Fruit fly (Drosophila melanogaster) whole organism, embryonic: ENCODE measurements around the gene lap.

Source experiments
- Awh ChIP-seq: fragments of 200-800 bp; sonication (Bioruptor generic); IDR thresholded peaks from 2 replicates; pipeline ENCODE4, ENCODE4 v1.3.6; 2022; ENCODE audit warnings: missing biosample characterization, missing genetic modification characterization
- Bdp1 ChIP-seq: fragments of 200-800 bp; sonication (Bioruptor generic); optimal IDR thresholded peaks from 3 replicates; lab custom pipeline; 2016; ENCODE audit warnings: missing biosample characterization, missing genetic modification characterization
- Bgb ChIP-seq: fragments of 200-800 bp; sonication (Bioruptor generic); IDR thresholded peaks from 2 replicates; pipeline ENCODE4 v1.3.6; 2022; ENCODE audit warnings: missing biosample characterization, missing genetic modification characterization; ENCODE audit not compliant: partially characterized antibody
- CG10366 ChIP-seq: fragments of 200-800 bp; sonication (Bioruptor generic); IDR thresholded peaks from 2 replicates; pipeline ENCODE4 v1.3.6; 2022; ENCODE audit warnings: missing biosample characterization, missing genetic modification characterization
- CG10543 ChIP-seq: fragments of 200-800 bp; sonication (Bioruptor generic); optimal IDR thresholded peaks from 3 replicates; lab custom pipeline; 2017; ENCODE audit warnings: missing biosample characterization, mild to moderate bottlenecking, missing genetic modification characterization, moderate library complexity
- CG10565 ChIP-seq: fragments of 200-800 bp; sonication (Bioruptor generic); optimal IDR thresholded peaks from 3 replicates; lab custom pipeline; 2016; ENCODE audit warnings: missing biosample characterization, mild to moderate bottlenecking, missing genetic modification characterization
- CG11504 ChIP-seq: fragments of 200-800 bp; sonication (Bioruptor generic); optimal IDR thresholded peaks from 3 replicates; lab custom pipeline; 2019; ENCODE audit warnings: missing biosample characterization, mild to moderate bottlenecking, missing genetic modification characterization, moderate library complexity
- CG11696 ChIP-seq: fragments of 200-800 bp; sonication (Bioruptor generic); IDR thresholded peaks from 2 replicates; pipeline ENCODE4 v1.3.6; 2022; ENCODE audit warnings: missing biosample characterization, missing genetic modification characterization
- CG13296 ChIP-seq: fragments of 200-800 bp; sonication (Bioruptor generic); optimal IDR thresholded peaks from 3 replicates; lab custom pipeline; 2018; ENCODE audit warnings: missing biosample characterization, mild to moderate bottlenecking, missing genetic modification characterization
- CG13894 ChIP-seq: fragments of 200-800 bp; sonication (Bioruptor generic); optimal IDR thresholded peaks from 3 replicates; lab custom pipeline; 2018; ENCODE audit warnings: missing biosample characterization, mild to moderate bottlenecking, missing genetic modification characterization, moderate library complexity
- CG1602 ChIP-seq: fragments of 200-800 bp; sonication (Bioruptor generic); optimal IDR thresholded peaks from 3 replicates; lab custom pipeline; 2016; ENCODE audit warnings: missing biosample characterization, missing genetic modification characterization
- CG17568 ChIP-seq: fragments of 200-800 bp; sonication (Bioruptor generic); optimal IDR thresholded peaks from 2 replicates; lab custom pipeline; 2018; ENCODE audit warnings: missing biosample characterization, mild to moderate bottlenecking, missing genetic modification characterization, moderate library complexity
- CG18011 ChIP-seq: fragments of 200-800 bp; sonication (Bioruptor generic); optimal IDR thresholded peaks from 2 replicates; lab custom pipeline; 2017; ENCODE audit warnings: missing biosample characterization, missing genetic modification characterization, mild to moderate bottlenecking, moderate library complexity, missing genotype
- CG31441 ChIP-seq: fragments of 200-800 bp; sonication (Bioruptor generic); IDR thresholded peaks from 2 replicates; pipeline ENCODE4 v1.3.6; 2022; ENCODE audit warnings: missing biosample characterization, missing genetic modification characterization
- CG32532 ChIP-seq: fragments of 200-800 bp; sonication (Bioruptor generic); IDR thresholded peaks from 2 replicates; pipeline ENCODE4 v1.3.6; 2022; ENCODE audit warnings: missing biosample characterization, missing genetic modification characterization
- CG33213 ChIP-seq: fragments of 200-800 bp; sonication (Bioruptor generic); optimal IDR thresholded peaks from 3 replicates; lab custom pipeline; 2016; ENCODE audit warnings: missing biosample characterization, missing genetic modification characterization
- CG34422 ChIP-seq: fragments of 200-800 bp; sonication (Bioruptor generic); IDR thresholded peaks from 3 replicates; pipeline ENCODE4 v1.3.6; 2022; ENCODE audit warnings: missing biosample characterization, missing genetic modification characterization
- CG7556 ChIP-seq: fragments of 200-800 bp; sonication (Bioruptor generic); optimal IDR thresholded peaks from 2 replicates; lab custom pipeline; 2017; ENCODE audit warnings: missing biosample characterization, mild to moderate bottlenecking, missing genetic modification characterization
- CG8290 ChIP-seq, 3 experiments: fragments of 200-800 bp; sonication (Bioruptor generic); optimal IDR thresholded peaks; 2 replicates each; lab custom pipeline; 2016 to 2019; ENCODE audit warnings: missing biosample characterization in 3 of 3, missing genetic modification characterization in 3 of 3, mild to moderate bottlenecking in 2 of 3, moderate library complexity in 1 of 3
- Drgx ChIP-seq: fragments of 200-800 bp; sonication (Bioruptor generic); IDR thresholded peaks from 2 replicates; pipeline ENCODE4 v1.3.6; 2022; ENCODE audit warnings: missing biosample characterization, missing genetic modification characterization
- HLH4C ChIP-seq: fragments of 200-800 bp; sonication (Bioruptor generic); IDR thresholded peaks from 3 replicates; pipeline ENCODE4 v1.3.6; 2022; ENCODE audit warnings: missing biosample characterization, missing genetic modification characterization; ENCODE audit not compliant: partially characterized antibody
- Hey ChIP-seq: fragments of 200-800 bp; sonication (Bioruptor generic); optimal IDR thresholded peaks from 3 replicates; lab custom pipeline; 2018; ENCODE audit warnings: missing biosample characterization, mild to moderate bottlenecking, missing genetic modification characterization
- MESR4 ChIP-seq: fragments of 200-800 bp; sonication (Bioruptor generic); optimal IDR thresholded peaks from 2 replicates; lab custom pipeline; 2018; ENCODE audit warnings: missing biosample characterization, mild to moderate bottlenecking, missing genetic modification characterization, moderate library complexity
- Oli ChIP-seq: fragments of 200-800 bp; sonication (Bioruptor generic); optimal IDR thresholded peaks from 2 replicates; lab custom pipeline; 2018; ENCODE audit warnings: missing biosample characterization, mild to moderate bottlenecking, missing genetic modification characterization, moderate library complexity
- Opbp ChIP-seq: fragments of 200-800 bp; sonication (Bioruptor generic); IDR thresholded peaks from 3 replicates; pipeline ENCODE4 v1.3.6; 2022; ENCODE audit warnings: missing biosample characterization, missing genetic modification characterization; ENCODE audit not compliant: partially characterized antibody
- Pdp1 ChIP-seq, 2 experiments: fragments of 200-800 bp; sonication (Bioruptor generic); optimal IDR thresholded peaks; 3 replicates each; lab custom pipeline; 2016; ENCODE audit warnings: missing biosample characterization in 2 of 2, missing genetic modification characterization in 2 of 2, mild to moderate bottlenecking in 1 of 2, moderate library complexity in 1 of 2
- Rfx ChIP-seq: fragments of 200-800 bp; sonication (Bioruptor generic); IDR thresholded peaks from 2 replicates; pipeline ENCODE4 v1.3.6; 2022; ENCODE audit warnings: missing biosample characterization, missing genetic modification characterization
- Stat92E ChIP-seq, 3 experiments: fragments of >200 bp in 2 of 3; fragments of 200-800 bp in 1 of 3; sonication (Bioruptor generic) in 1 of 3; optimal IDR thresholded peaks; 2 replicates each; lab custom pipeline; 2017 to 2019; ENCODE audit warnings: missing biosample characterization in 3 of 3, missing genetic modification characterization in 3 of 3, mild to moderate bottlenecking in 1 of 3, moderate library complexity in 1 of 3
- Trl ChIP-seq, 3 experiments: fragments of >200 bp in 2 of 3; fragments of 200-800 bp in 1 of 3; sonication (Bioruptor generic) in 1 of 3; optimal IDR thresholded peaks; 2 replicates in 1 of 3; 3 replicates in 2 of 3; lab custom pipeline; 2016 to 2017; ENCODE audit warnings: missing biosample characterization in 1 of 3, missing genetic modification characterization in 1 of 3
- amos ChIP-seq: fragments of 200-800 bp; sonication (Bioruptor generic); IDR thresholded peaks from 2 replicates; pipeline ENCODE4 v1.3.6; 2022; ENCODE audit warnings: missing biosample characterization, missing genetic modification characterization; ENCODE audit not compliant: partially characterized antibody
- az2 ChIP-seq: fragments of 200-800 bp; sonication (Bioruptor generic); optimal IDR thresholded peaks from 3 replicates; lab custom pipeline; 2016; ENCODE audit warnings: missing biosample characterization, missing genetic modification characterization
- bbx ChIP-seq: fragments of 200-800 bp; sonication (Bioruptor generic); IDR thresholded peaks from 2 replicates; pipeline ENCODE4 v1.3.6; 2022; ENCODE audit warnings: missing biosample characterization, missing genetic modification characterization; ENCODE audit not compliant: partially characterized antibody
- chinmo ChIP-seq: fragments of 200-800 bp; sonication (Bioruptor generic); IDR thresholded peaks from 4 replicates; pipeline ENCODE4 v1.3.6; 2022; ENCODE audit warnings: missing biosample characterization, missing genetic modification characterization; ENCODE audit not compliant: partially characterized antibody
- ci ChIP-seq: fragments of 200-800 bp; sonication (Bioruptor generic); IDR thresholded peaks from 3 replicates; pipeline ENCODE4 v1.3.6; 2022; ENCODE audit warnings: missing biosample characterization, missing genetic modification characterization
- dmrt99B ChIP-seq: fragments of 200-800 bp; sonication (Bioruptor generic); optimal IDR thresholded peaks from 2 replicates; lab custom pipeline; 2018; ENCODE audit warnings: missing biosample characterization, mild to moderate bottlenecking, missing genetic modification characterization, moderate library complexity
- dpn ChIP-seq, 2 experiments: fragments of 200-800 bp; sonication (Bioruptor generic); optimal IDR thresholded peaks; 3 replicates each; lab custom pipeline; 2016; ENCODE audit warnings: missing biosample characterization in 2 of 2, missing genetic modification characterization in 2 of 2
- ems ChIP-seq: fragments of 200-800 bp; sonication (Bioruptor generic); optimal IDR thresholded peaks from 3 replicates; lab custom pipeline; 2016; ENCODE audit warnings: missing biosample characterization, missing genetic modification characterization
- ham ChIP-seq: fragments of 200-800 bp; sonication (Bioruptor generic); IDR thresholded peaks from 2 replicates; pipeline ENCODE4 v1.3.6; 2022; ENCODE audit warnings: missing biosample characterization, missing genetic modification characterization
- her ChIP-seq: fragments of 200-800 bp; sonication (Bioruptor generic); optimal IDR thresholded peaks from 2 replicates; lab custom pipeline; 2016; ENCODE audit warnings: missing biosample characterization, missing genetic modification characterization
- odd ChIP-seq: fragments of 200-800 bp; sonication (Bioruptor generic); optimal IDR thresholded peaks from 2 replicates; lab custom pipeline; 2017; ENCODE audit warnings: missing biosample characterization, mild to moderate bottlenecking, missing genetic modification characterization
- ranshi ChIP-seq: fragments of 200-800 bp; sonication (Bioruptor generic); IDR thresholded peaks from 2 replicates; pipeline ENCODE4 v1.3.6; 2022; ENCODE audit warnings: missing biosample characterization, missing genetic modification characterization
- sd ChIP-seq: fragments of 200-800 bp; sonication (Bioruptor generic); optimal IDR thresholded peaks from 3 replicates; lab custom pipeline; 2018; ENCODE audit warnings: missing biosample characterization, mild to moderate bottlenecking, missing genetic modification characterization, moderate library complexity
- tgo ChIP-seq: fragments of 200-800 bp; sonication (Bioruptor generic); IDR thresholded peaks from 3 replicates; pipeline ENCODE4 v1.3.6; 2022; ENCODE audit warnings: missing biosample characterization, missing genetic modification characterization
- tll ChIP-seq, 2 experiments: fragments of 200-800 bp in 1 of 2; fragments of >200 bp in 1 of 2; sonication (Bioruptor generic) in 1 of 2; optimal IDR thresholded peaks; 2 replicates each; lab custom pipeline; 2017 to 2019; ENCODE audit warnings: missing biosample characterization in 2 of 2, missing genetic modification characterization in 2 of 2, mild to moderate bottlenecking in 1 of 2, moderate library complexity in 1 of 2
- vvl ChIP-seq: fragments of 200-800 bp; sonication (Bioruptor generic); IDR thresholded peaks from 2 replicates; pipeline ENCODE4 v1.3.6; 2022; ENCODE audit warnings: missing biosample characterization, missing genetic modification characterization
- yki ChIP-seq: fragments of >200 bp; optimal IDR thresholded peaks from 3 replicates; lab custom pipeline; 2018

lap gene

dm6 chr3R:7162356-7163289 lies 24.2 kb upstream of the lap start, which contains the start of gene sas (continued):
- no peak for TF ChIP-seq CG31441 (GFP tag; lab: Robert Waterston, UW)
- TF ChIP-seq CG7556 (GFP tag; lab: Kevin White, UChicago): no peak
- TF ChIP-seq CG10565 (GFP tag; lab: Kevin White, UChicago): no peak
- TF ChIP-seq tll (GFP tag; optimal IDR thresholded peaks at IDR 0.05; lab: Kevin White, UChicago): peak in 1 of 2 experiments; percentile 18
- TF ChIP-seq CG18011 (GFP tag; lab: Kevin White, UChicago): no peak
- TF ChIP-seq her (GFP tag; lab: Kevin White, UChicago): no peak
- peak in 1 of 2 experiments; percentile 75 for TF ChIP-seq Pdp1 (GFP tag; optimal IDR thresholded peaks at IDR 0.05; lab: Kevin White, UChicago)
- TF ChIP-seq yki: peak; percentile 14
- no peak for TF ChIP-seq dmrt99B (tag; lab: Kevin White, UChicago)
- peak; percentile 10 for TF ChIP-seq CG13296 (GFP tag; lab: Kevin White, UChicago)
- no peak for TF ChIP-seq CG11696
- TF ChIP-seq HLH4C (GFP tag; lab: Robert Waterston, UW): 0 out of 3 replicates have a peak, but pooled peaks have one; percentile 33
- TF ChIP-seq amos (GFP tag; lab: Robert Waterston, UW): peak; percentile 28; the same call in 1 of the 2 replicates
- peak in 1 of 3 experiments; percentile 11 for TF ChIP-seq Stat92E (GFP tag; optimal IDR thresholded peaks at IDR 0.05; lab: Kevin White, UChicago)
- no peak for TF ChIP-seq az2
- no peak for TF ChIP-seq CG1602
- TF ChIP-seq bbx: 0 out of 2 replicates have a peak, but pooled peaks have one; percentile 31
- TF ChIP-seq CG34422 (GFP tag; lab: Robert Waterston, UW): peak; percentile 38; the same call in 1 of the 3 replicates
- TF ChIP-seq vvl: peak; percentile 80
- TF ChIP-seq CG32532 (GFP tag; lab: Robert Waterston, UW): peak; percentile 40; the same call in 1 of the 2 replicates
- TF ChIP-seq ems (GFP tag; lab: Kevin White, UChicago): no peak
- TF ChIP-seq Oli (tag; lab: Kevin White, UChicago): no peak
- peak; percentile 45; the same call in 1 of the 3 replicates for TF ChIP-seq ci (GFP tag; lab: Robert Waterston, UW)
- TF ChIP-seq CG10366 (GFP tag; lab: Robert Waterston, UW): no peak
- peak; percentile 32; the same call in 1 of the 2 replicates for TF ChIP-seq Bgb
- TF ChIP-seq sd (tag; lab: Kevin White, UChicago): peak; percentile 64
- no peak for TF ChIP-seq Bdp1 (GFP tag; lab: Kevin White, UChicago)
- 0 out of 2 replicates have a peak, but pooled peaks have one; percentile 12 for TF ChIP-seq Drgx (GFP tag; lab: Robert Waterston, UW)
- no peak for TF ChIP-seq Awh (GFP tag; lab: Robert Waterston, UW)
- no peak for TF ChIP-seq CG11504
- no peak for TF ChIP-seq CG8290 (GFP tag; optimal IDR thresholded peaks at IDR 0.05; lab: Kevin White, UChicago)
- TF ChIP-seq CG8290 (tag; optimal IDR thresholded peaks at IDR 0.05; lab: Kevin White, UChicago): peak in 1 of 2 experiments; percentile 36
- peak; percentile 93 for TF ChIP-seq chinmo (GFP tag; lab: Robert Waterston, UW)
- no peak for TF ChIP-seq Rfx
- TF ChIP-seq CG17568 (GFP tag; lab: Kevin White, UChicago): no peak
- 0 out of 3 replicates have a peak, but pooled peaks have one; percentile 48 for TF ChIP-seq Opbp
- no peak for TF ChIP-seq tgo (GFP tag; lab: Robert Waterston, UW)
- TF ChIP-seq dpn (GFP tag; optimal IDR thresholded peaks at IDR 0.05; lab: Kevin White, UChicago): no peak
- TF ChIP-seq ham: no peak
- TF ChIP-seq Hey (tag; lab: Kevin White, UChicago): no peak
- peak; percentile 48 for TF ChIP-seq CG13894
- TF ChIP-seq MESR4 (GFP tag; lab: Kevin White, UChicago): peak; percentile 3
- TF ChIP-seq Trl (optimal IDR thresholded peaks at IDR 0.05; lab: Kevin White, UChicago): peak; percentile 63 to 77
- peak; percentile 0 for TF ChIP-seq Trl (GFP tag; optimal IDR thresholded peaks at IDR 0.05; lab: Kevin White, UChicago)
- no peak for TF ChIP-seq odd (GFP tag; lab: Kevin White, UChicago)
- TF ChIP-seq ranshi (GFP tag; lab: Robert Waterston, UW): no peak
- no peak for TF ChIP-seq CG33213 (GFP tag; lab: Kevin White, UChicago)
- peak; percentile 32 for TF ChIP-seq CG10543 (GFP tag; lab: Kevin White, UChicago)
